Worm (Caenorhabditis elegans): ENCODE results near the gene F02C12.2.

Gene F02C12.2

DNA sequence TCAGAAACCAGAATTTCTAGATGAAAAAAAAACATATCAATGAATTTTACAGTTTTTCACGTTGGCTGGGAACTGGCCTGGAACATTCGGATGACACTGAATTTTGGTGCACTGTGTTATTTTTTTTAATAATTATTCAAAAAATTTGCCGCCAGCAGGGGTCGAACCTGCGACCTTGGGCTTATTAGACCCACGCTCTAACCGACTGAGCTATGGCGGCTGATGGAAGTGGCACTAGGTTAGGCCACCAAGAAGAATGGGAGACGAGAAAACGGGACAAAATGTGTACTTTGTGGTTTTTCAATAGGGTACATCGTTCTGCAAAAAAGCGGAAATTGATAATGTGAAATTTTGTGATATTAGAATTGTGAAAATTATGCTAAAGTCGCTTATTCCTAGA lies 15.9 kb upstream of the F02C12.2 start:
- no peak for TF ChIP-seq attf-6 (GFP tag; IDR thresholded peaks at IDR 0.05)
- TF ChIP-seq K12H6.12 (tag; optimal IDR thresholded peaks at IDR 0.05) = no peak
- TF ChIP-seq sea-2 (GFP tag; IDR thresholded peaks at IDR 0.05) = no peak
- TF ChIP-seq lin-35 (GFP tag; optimal IDR thresholded peaks at IDR 0.05) = peak in 1 of 3 experiments; percentile 20
- peak; percentile 65 for TF ChIP-seq die-1 (tag; optimal IDR thresholded peaks at IDR 0.05)
- TF ChIP-seq rec-8 (tag; optimal IDR thresholded peaks at IDR 0.05) = peak; percentile 26 to 48
- no peak for TF ChIP-seq K11D2.4 (GFP tag; IDR thresholded peaks at IDR 0.05)
- TF ChIP-seq snpc-4 (GFP tag; optimal IDR thresholded peaks at IDR 0.05) = peak; percentile 75
- peak in 3 of 4 experiments; percentile 3 to 82 (median 72) for TF ChIP-seq snpc-4 (tag; optimal IDR thresholded peaks at IDR 0.05)
- TF ChIP-seq ZK185.1 (tag; optimal IDR thresholded peaks at IDR 0.05; ENCODE audit: poor library complexity, severe bottlenecking) = peak; percentile 31
- TF ChIP-seq F23B12.7 (tag; optimal IDR thresholded peaks at IDR 0.05; ENCODE audit: insufficient read depth) = peak; percentile 64
- 0 out of 2 replicates have a peak, but pooled peaks have one; percentile 61 for TF ChIP-seq ceh-40 (GFP tag; IDR thresholded peaks at IDR 0.05)
- no peak for TF ChIP-seq ama-1 (optimal IDR thresholded peaks at IDR 0.05)
- peak in 1 of 2 experiments; percentile 58 for TF ChIP-seq ama-1 (GFP tag; optimal IDR thresholded peaks at IDR 0.05)
- peak; percentile 93 for TF ChIP-seq tbp1 (GFP tag; optimal IDR thresholded peaks at IDR 0.05)
- peak; percentile 85 for TF ChIP-seq him-1 (tag; optimal IDR thresholded peaks at IDR 0.05)
- TF ChIP-seq nhr-80 (tag; optimal IDR thresholded peaks at IDR 0.05) = peak; percentile 8
- no peak for TF ChIP-seq hlh-26 (GFP tag; conservative IDR thresholded peaks at IDR 0.05)
- TF ChIP-seq madf-8 (GFP tag; conservative IDR thresholded peaks at IDR 0.05) = no peak
- peak; percentile 12 for TF ChIP-seq T07F8.4 (tag; optimal IDR thresholded peaks at IDR 0.05)
- no peak; the same call in 1 of the 2 replicates for TF ChIP-seq mcd-1 (GFP tag; IDR thresholded peaks at IDR 0.05)
- TF ChIP-seq bed-2 (GFP tag; IDR thresholded peaks at IDR 0.05) = no peak
- TF ChIP-seq repo-1 (tag; optimal IDR thresholded peaks at IDR 0.05) = no peak
- no peak for TF ChIP-seq aptf-3 (GFP tag; IDR thresholded peaks at IDR 0.05)
- no peak for TF ChIP-seq tlf-1 (GFP tag; optimal IDR thresholded peaks at IDR 0.05)
- no peak for TF ChIP-seq F33H1.4 (GFP tag; IDR thresholded peaks at IDR 0.05)
- no peak for TF ChIP-seq ztf-3 (GFP tag; optimal IDR thresholded peaks at IDR 0.05)
- peak; percentile 49 for TF ChIP-seq snpc-3.4 (tag; optimal IDR thresholded peaks at IDR 0.05)
- peak; percentile 69 for TF ChIP-seq lin-26 (GFP tag; IDR thresholded peaks at IDR 0.05)
- TF ChIP-seq B0261.1 (tag; optimal IDR thresholded peaks at IDR 0.05) = peak; percentile 77
- no peak for TF ChIP-seq gei-17 (GFP tag; optimal IDR thresholded peaks at IDR 0.05)
- TF ChIP-seq nfyb-1 (GFP tag; IDR thresholded peaks at IDR 0.05) = peak; percentile 44; the same call in 1 of the 2 replicates
- peak in 1 of 2 experiments; percentile 12 for TF ChIP-seq let-607 (tag; optimal IDR thresholded peaks at IDR 0.05)
- TF ChIP-seq hmg-1.2 (GFP tag; IDR thresholded peaks at IDR 0.05) = peak; percentile 55
- peak; percentile 17 for TF ChIP-seq snpc-1.1 (tag; optimal IDR thresholded peaks at IDR 0.05; ENCODE audit: insufficient read depth)
- no peak for TF ChIP-seq hmg-20 (GFP tag; IDR thresholded peaks at IDR 0.05)
- TF ChIP-seq fkh-3 (tag; optimal IDR thresholded peaks at IDR 0.05) = no peak
- no peak for TF ChIP-seq nhr-27 (tag; optimal IDR thresholded peaks at IDR 0.05)
- TF ChIP-seq lag-1 (GFP tag; IDR thresholded peaks at IDR 0.05) = no peak
- no peak for TF ChIP-seq B0035.1 (tag; optimal IDR thresholded peaks at IDR 0.05)
- TF ChIP-seq F10E7.11 (tag; optimal IDR thresholded peaks at IDR 0.05) = no peak
- peak; percentile 36; the same call in 1 of the 2 replicates for TF ChIP-seq rcor-1 (GFP tag; IDR thresholded peaks at IDR 0.05)
- TF ChIP-seq D2030.7 (GFP tag; IDR thresholded peaks at IDR 0.05) = peak; percentile 50
- TF ChIP-seq F57C9.4 (tag; optimal IDR thresholded peaks at IDR 0.05) = no peak
- peak; percentile 55 for TF ChIP-seq chd-7 (tag; optimal IDR thresholded peaks at IDR 0.05)
- peak; percentile 23 for TF ChIP-seq somi-1 (GFP tag; optimal IDR thresholded peaks at IDR 0.05)
- peak; percentile 43 for TF ChIP-seq lin-40 (tag; optimal IDR thresholded peaks at IDR 0.05)
- peak; percentile 22 for TF ChIP-seq hrde-1 (tag; optimal IDR thresholded peaks at IDR 0.05; ENCODE audit: borderline replicate concordance)
